Worm (Caenorhabditis elegans) whole organism, L4 larva: ENCODE results near the gene Y105C5A.15.

Source experiments
- Y75B8A.6 ChIP-seq: fragments of 200-800 bp; sonication (Bioruptor generic); IDR thresholded peaks from 2 replicates; pipeline ENCODE4 v1.3.6; 2022; ENCODE audit warnings: missing genetic modification reagents, missing genetic modification characterization, missing compliant biosample characterization
- ZK546.5 ChIP-seq, 2 experiments: sonication (generic microtip); optimal IDR thresholded peaks; 2 replicates each; lab custom pipeline; 2017; ENCODE audit warnings: missing biosample characterization in 2 of 2, missing genetic modification characterization in 2 of 2
- daf-12 ChIP-seq: fragments of 150-350 bp; optimal IDR thresholded peaks from 2 replicates; lab custom pipeline; 2014; ENCODE audit warnings: missing biosample characterization, missing genetic modification reagents, missing genetic modification characterization
- lsy-2 ChIP-seq, 2 experiments: fragments of 150-350 bp in 1 of 2; sonication (generic microtip) in 1 of 2; optimal IDR thresholded peaks; 2 replicates each; lab custom pipeline; 2014 to 2017; ENCODE audit warnings: missing biosample characterization in 2 of 2, missing genetic modification characterization in 2 of 2

ce11 chrIV:15687825-15688224 lies 1.2 kb upstream of the Y105C5A.15 start:
- TF ChIP-seq ZK546.5 (tag; optimal IDR thresholded peaks at IDR 0.05; lab: Kevin White, UChicago) (no peak), daf-12 (tag; lab: Kevin White, UChicago) (no peak), lsy-2 (tag; optimal IDR thresholded peaks at IDR 0.05; lab: Kevin White, UChicago) (no peak), Y75B8A.6 (GFP tag; lab: Robert Waterston, UW) (no peak)
